Fruit fly (Drosophila melanogaster) whole organism, wandering third instar larva: ENCODE results near the gene eIF5B.

Experiments used
- Abd-B ChIP-seq: fragments of >200 bp; optimal IDR thresholded peaks from 2 replicates; lab custom pipeline; 2017; ENCODE audit warnings: missing biosample characterization, missing genetic modification characterization
- CG32264 ChIP-seq: fragments of 200-800 bp; sonication (Bioruptor generic); optimal IDR thresholded peaks from 2 replicates; lab custom pipeline; 2016; ENCODE audit warnings: missing biosample characterization, missing genetic modification characterization
- CrebA ChIP-seq: fragments of 200-800 bp; sonication (Bioruptor generic); optimal IDR thresholded peaks from 2 replicates; lab custom pipeline; 2016; ENCODE audit warnings: missing biosample characterization, mild to moderate bottlenecking, missing genetic modification characterization, borderline replicate concordance
- Dfd ChIP-seq: fragments of >200 bp; optimal IDR thresholded peaks from 2 replicates; lab custom pipeline; 2017; ENCODE audit warnings: missing biosample characterization, missing genetic modification characterization
- Dif ChIP-seq: fragments of 200-275, 200-300 bp; sonication (Bioruptor generic); optimal IDR thresholded peaks from 2 replicates; lab custom pipeline; 2018; ENCODE audit warnings: missing biosample characterization, missing genetic modification characterization; ENCODE audit not compliant: partially characterized antibody
- GATAd ChIP-seq: sonication (Bioruptor generic); optimal IDR thresholded peaks from 2 replicates; lab custom pipeline; 2016; ENCODE audit warnings: missing biosample characterization, missing genetic modification characterization
- HLH106 ChIP-seq: fragments of 200-800 bp; optimal IDR thresholded peaks from 3 replicates; lab custom pipeline; 2019; ENCODE audit warnings: missing biosample characterization, mild to moderate bottlenecking, missing genetic modification characterization, moderate library complexity
- Hnf4 ChIP-seq: fragments of 200-800 bp; sonication (Bioruptor generic); optimal IDR thresholded peaks from 2 replicates; lab custom pipeline; 2016; ENCODE audit warnings: missing biosample characterization, mild to moderate bottlenecking, missing genetic modification characterization
- Hr78 ChIP-seq: fragments of >200 bp; optimal IDR thresholded peaks from 2 replicates; lab custom pipeline; 2017; ENCODE audit warnings: missing biosample characterization, missing genetic modification characterization
- Hr83 ChIP-seq: fragments of 200-300 bp; sonication (Bioruptor generic); optimal IDR thresholded peaks from 2 replicates; lab custom pipeline; 2016; ENCODE audit warnings: missing biosample characterization, mild to moderate bottlenecking, missing genetic modification characterization, moderate library complexity; ENCODE audit not compliant: poor library complexity, severe bottlenecking
- Mio ChIP-seq: sonication (Bioruptor generic); optimal IDR thresholded peaks from 2 replicates; lab custom pipeline; 2016; ENCODE audit warnings: missing biosample characterization, missing genetic modification characterization
- N ChIP-seq: fragments of >200 bp; optimal IDR thresholded peaks from 2 replicates; lab custom pipeline; 2018; ENCODE audit warnings: missing biosample characterization, missing external identifiers, missing genetic modification characterization
- OdsH ChIP-seq: fragments of 200-800 bp; sonication (Bioruptor generic); optimal IDR thresholded peaks from 2 replicates; lab custom pipeline; 2016; ENCODE audit warnings: missing biosample characterization, mild to moderate bottlenecking, missing genetic modification characterization
- Rel ChIP-seq, 2 experiments: fragments of 200-800 bp; sonication (Bioruptor generic) in 1 of 2; optimal IDR thresholded peaks; 2 replicates in 1 of 2; 3 replicates in 1 of 2; lab custom pipeline; 2016 to 2019; ENCODE audit warnings: mild to moderate bottlenecking in 2 of 2, missing biosample characterization in 2 of 2, missing genetic modification characterization in 2 of 2, moderate library complexity in 1 of 2
- Sp1 ChIP-seq: fragments of 200-800 bp; sonication (Bioruptor generic); optimal IDR thresholded peaks from 3 replicates; lab custom pipeline; 2019; ENCODE audit warnings: missing biosample characterization, mild to moderate bottlenecking, missing genetic modification characterization, moderate library complexity
- Vsx2 ChIP-seq: fragments of 200-300, 225-300 bp; sonication (Bioruptor generic); optimal IDR thresholded peaks from 2 replicates; lab custom pipeline; 2018; ENCODE audit warnings: missing biosample characterization, missing genetic modification characterization; ENCODE audit not compliant: partially characterized antibody
- br ChIP-seq: fragments of 200-800 bp; sonication (Bioruptor generic); optimal IDR thresholded peaks from 2 replicates; lab custom pipeline; 2016; ENCODE audit warnings: missing biosample characterization, missing genetic modification characterization
- brk ChIP-seq: fragments of 200-800 bp; sonication (Bioruptor generic); optimal IDR thresholded peaks from 2 replicates; lab custom pipeline; 2016; ENCODE audit warnings: missing biosample characterization, mild to moderate bottlenecking, missing genetic modification characterization
- dl ChIP-seq, 2 experiments: fragments of 175-275, 200-275 bp in 1 of 2; fragments of 200-275 bp in 1 of 2; sonication (Bioruptor generic); optimal IDR thresholded peaks; lab custom pipeline; 2018; ENCODE audit warnings: mild to moderate bottlenecking in 2 of 2, missing biosample characterization in 2 of 2, missing genetic modification characterization in 2 of 2, moderate library complexity in 2 of 2; ENCODE audit not compliant: partially characterized antibody in 2 of 2, insufficient read depth in 1 of 2
- dmrt93B ChIP-seq: fragments of 200-800 bp; sonication (Bioruptor generic); optimal IDR thresholded peaks from 2 replicates; lab custom pipeline; 2018; ENCODE audit warnings: missing biosample characterization, mild to moderate bottlenecking, missing genetic modification characterization
- dsf ChIP-seq: sonication (Bioruptor generic); optimal IDR thresholded peaks from 2 replicates; lab custom pipeline; 2016; ENCODE audit warnings: missing biosample characterization, missing genetic modification characterization, borderline replicate concordance
- ey ChIP-seq: fragments of 200-800 bp; sonication (Bioruptor generic); optimal IDR thresholded peaks from 2 replicates; lab custom pipeline; 2016; ENCODE audit warnings: missing biosample characterization, missing genetic modification characterization
- foxo ChIP-seq, 2 experiments: fragments of 200-800 bp; sonication (Bioruptor generic); optimal IDR thresholded peaks; 2 replicates in 1 of 2; 3 replicates in 1 of 2; lab custom pipeline; 2016 to 2017; ENCODE audit warnings: missing biosample characterization in 2 of 2, missing genetic modification characterization in 2 of 2
- fru ChIP-seq: fragments of 200-800 bp; sonication (Bioruptor generic); optimal IDR thresholded peaks from 3 replicates; lab custom pipeline; 2016; ENCODE audit warnings: missing biosample characterization, mild to moderate bottlenecking, missing genetic modification characterization
- h ChIP-seq: fragments of 200-800 bp; sonication (Bioruptor generic); optimal IDR thresholded peaks from 3 replicates; lab custom pipeline; 2016; ENCODE audit warnings: missing biosample characterization, mild to moderate bottlenecking, missing genetic modification characterization
- jim ChIP-seq: fragments of 175-275, 200-325 bp; sonication (Bioruptor generic); optimal IDR thresholded peaks from 2 replicates; lab custom pipeline; 2016; ENCODE audit warnings: missing biosample characterization, mild to moderate bottlenecking, missing genetic modification characterization
- lola ChIP-seq: fragments of >200 bp; optimal IDR thresholded peaks from 2 replicates; lab custom pipeline; 2017; ENCODE audit warnings: missing biosample characterization, missing genetic modification characterization
- pan ChIP-seq: fragments of >200 bp; optimal IDR thresholded peaks from 2 replicates; lab custom pipeline; 2017
- psq ChIP-seq: fragments of 200-800 bp; sonication (Bioruptor generic); optimal IDR thresholded peaks from 3 replicates; lab custom pipeline; 2017; ENCODE audit warnings: missing biosample characterization, mild to moderate bottlenecking, missing genetic modification characterization, moderate library complexity
- sage ChIP-seq: fragments of 200-800 bp; sonication (Bioruptor generic); optimal IDR thresholded peaks from 2 replicates; lab custom pipeline; 2016; ENCODE audit warnings: missing biosample characterization, mild to moderate bottlenecking, missing genetic modification characterization
- sv ChIP-seq: fragments of 200-800 bp; sonication (Bioruptor generic); optimal IDR thresholded peaks from 3 replicates; lab custom pipeline; 2016; ENCODE audit warnings: missing biosample characterization, missing genetic modification characterization
- tai ChIP-seq: sonication (Bioruptor generic); optimal IDR thresholded peaks from 2 replicates; lab custom pipeline; 2016; ENCODE audit warnings: missing biosample characterization, missing genetic modification characterization
- usp ChIP-seq: fragments of >200 bp; optimal IDR thresholded peaks from 2 replicates; lab custom pipeline; 2017; ENCODE audit warnings: missing biosample characterization, missing genetic modification characterization
- woc ChIP-seq: sonication (Bioruptor generic); optimal IDR thresholded peaks from 2 replicates; lab custom pipeline; 2016; ENCODE audit warnings: missing biosample characterization, mild to moderate bottlenecking, missing genetic modification characterization

The eIF5B gene

dm6 chr3L:3420237-3420643 lies 40.5 kb downstream of the eIF5B start:
- TF ChIP-seq OdsH (GFP tag; lab: Kevin White, UChicago) = peak; percentile 48
- peak; percentile 39 for TF ChIP-seq Dif (GFP tag; lab: Kevin White, UChicago)
- peak in 1 of 2 experiments; percentile 38 for TF ChIP-seq foxo (GFP tag; optimal IDR thresholded peaks at IDR 0.05; lab: Kevin White, UChicago)
- peak; percentile 37 for TF ChIP-seq N
- no peak for TF ChIP-seq dmrt93B (GFP tag; lab: Kevin White, UChicago)
- TF ChIP-seq Hr83 (GFP tag; lab: Kevin White, UChicago) = peak; percentile 56
- no peak for TF ChIP-seq fru (GFP tag; lab: Kevin White, UChicago)
- peak in 1 of 2 experiments; percentile 63 for TF ChIP-seq dl (GFP tag; optimal IDR thresholded peaks at IDR 0.05; lab: Kevin White, UChicago; ENCODE audit: insufficient read depth in 1 of 2, partially characterized antibody in 2 of 2)
- no peak for TF ChIP-seq woc (GFP tag; lab: Kevin White, UChicago)
- TF ChIP-seq CrebA (GFP tag; lab: Kevin White, UChicago) = peak; percentile 71
- TF ChIP-seq h (GFP tag; lab: Kevin White, UChicago) = peak; percentile 15
- TF ChIP-seq HLH106 (tag; lab: Kevin White, UChicago) = no peak
- peak; percentile 51 for TF ChIP-seq sage (GFP tag; lab: Kevin White, UChicago)
- TF ChIP-seq tai (GFP tag; lab: Kevin White, UChicago) = no peak
- TF ChIP-seq ey (GFP tag; lab: Kevin White, UChicago) = no peak
- TF ChIP-seq Vsx2 (GFP tag; lab: Kevin White, UChicago) = no peak
- peak; percentile 15 for TF ChIP-seq CG32264 (GFP tag; lab: Kevin White, UChicago)
- no peak for TF ChIP-seq Sp1
- TF ChIP-seq brk (GFP tag; lab: Kevin White, UChicago) = peak; percentile 62
- TF ChIP-seq Rel (GFP tag; optimal IDR thresholded peaks at IDR 0.05; lab: Kevin White, UChicago) = peak; percentile 70
- TF ChIP-seq Rel (tag; optimal IDR thresholded peaks at IDR 0.05; lab: Kevin White, UChicago) = peak; percentile 29
- no peak for TF ChIP-seq psq (GFP tag; lab: Kevin White, UChicago)

dm6 chr3L:3419369-3420232 lies 41.2 kb downstream of the eIF5B start:
- TF ChIP-seq pan (lab: Kevin White, UChicago) = no peak
- TF ChIP-seq Sp1 = no peak
- TF ChIP-seq psq (GFP tag; lab: Kevin White, UChicago) = no peak
- TF ChIP-seq HLH106 (tag; lab: Kevin White, UChicago) = no peak
- TF ChIP-seq foxo (GFP tag; optimal IDR thresholded peaks at IDR 0.05; lab: Kevin White, UChicago) = no peak
- no peak for TF ChIP-seq usp
- TF ChIP-seq h (GFP tag; lab: Kevin White, UChicago) = no peak
- no peak for TF ChIP-seq Vsx2 (GFP tag; lab: Kevin White, UChicago)
- TF ChIP-seq Mio (GFP tag; lab: Kevin White, UChicago) = no peak
- TF ChIP-seq jim (GFP tag; lab: Kevin White, UChicago) = no peak
- no peak for TF ChIP-seq OdsH (GFP tag; lab: Kevin White, UChicago)
- TF ChIP-seq brk (GFP tag; lab: Kevin White, UChicago) = no peak
- TF ChIP-seq Rel (GFP tag; optimal IDR thresholded peaks at IDR 0.05; lab: Kevin White, UChicago) = no peak
- no peak for TF ChIP-seq Rel (tag; optimal IDR thresholded peaks at IDR 0.05; lab: Kevin White, UChicago)
- TF ChIP-seq dsf (GFP tag; lab: Kevin White, UChicago) = no peak
- no peak for TF ChIP-seq lola (GFP tag; lab: Kevin White, UChicago)

dm6 chr3L:3418207-3419086 lies 42.3 kb downstream of the eIF5B start:
- no peak for TF ChIP-seq sv (GFP tag; lab: Kevin White, UChicago)
- peak; percentile 68 for TF ChIP-seq fru (GFP tag; lab: Kevin White, UChicago)
- TF ChIP-seq br (GFP tag; lab: Kevin White, UChicago) = peak; percentile 77
- peak; percentile 72 for TF ChIP-seq HLH106 (tag; lab: Kevin White, UChicago)
- no peak for TF ChIP-seq Mio (GFP tag; lab: Kevin White, UChicago)
- no peak for TF ChIP-seq brk (GFP tag; lab: Kevin White, UChicago)
- TF ChIP-seq Vsx2 (GFP tag; lab: Kevin White, UChicago) = no peak
- no peak for TF ChIP-seq pan (lab: Kevin White, UChicago)
- no peak for TF ChIP-seq Rel (GFP tag; optimal IDR thresholded peaks at IDR 0.05; lab: Kevin White, UChicago)
- TF ChIP-seq Rel (tag; optimal IDR thresholded peaks at IDR 0.05; lab: Kevin White, UChicago) = peak; percentile 84
- TF ChIP-seq sage (GFP tag; lab: Kevin White, UChicago) = no peak
- peak; percentile 24 for TF ChIP-seq dsf (GFP tag; lab: Kevin White, UChicago)
- TF ChIP-seq dl (GFP tag; optimal IDR thresholded peaks at IDR 0.05; lab: Kevin White, UChicago; ENCODE audit: insufficient read depth in 1 of 2, partially characterized antibody in 2 of 2) = peak in 1 of 2 experiments; percentile 24
- peak; percentile 28 for TF ChIP-seq GATAd (GFP tag; lab: Kevin White, UChicago)
- TF ChIP-seq h (GFP tag; lab: Kevin White, UChicago) = peak; percentile 72
- TF ChIP-seq foxo (GFP tag; optimal IDR thresholded peaks at IDR 0.05; lab: Kevin White, UChicago) = peak in 1 of 2 experiments; percentile 40
- TF ChIP-seq Sp1 = peak; percentile 78
- peak; percentile 61 for TF ChIP-seq N
- peak; percentile 63 for TF ChIP-seq Dif (GFP tag; lab: Kevin White, UChicago)
- TF ChIP-seq OdsH (GFP tag; lab: Kevin White, UChicago) = peak; percentile 57
- no peak for TF ChIP-seq Dfd
- no peak for TF ChIP-seq lola (GFP tag; lab: Kevin White, UChicago)
- TF ChIP-seq usp = no peak
- peak; percentile 71 for TF ChIP-seq psq (GFP tag; lab: Kevin White, UChicago)
- peak; percentile 60 for TF ChIP-seq Hnf4 (GFP tag; lab: Kevin White, UChicago)
- TF ChIP-seq CrebA (GFP tag; lab: Kevin White, UChicago) = peak; percentile 4
- no peak for TF ChIP-seq tai (GFP tag; lab: Kevin White, UChicago)
- peak; percentile 29 for TF ChIP-seq CG32264 (GFP tag; lab: Kevin White, UChicago)
- no peak for TF ChIP-seq jim (GFP tag; lab: Kevin White, UChicago)
- no peak for TF ChIP-seq Abd-B (GFP tag; lab: Kevin White, UChicago)
- TF ChIP-seq Hr78 (GFP tag; lab: Kevin White, UChicago) = peak; percentile 25
